Worm (Caenorhabditis elegans) whole organism, L4 larva: Measurements from ENCODE around the gene C35B1.5.

Source experiments
- F44E2.7 ChIP-seq: fragments of 200-800 bp; sonication (Bioruptor generic); IDR thresholded peaks from 2 replicates; pipeline ENCODE4 v2.1.2; 2022; ENCODE audit warnings: missing genetic modification characterization, missing compliant biosample characterization
- R02D3.7 ChIP-seq: fragments of 150-350 bp; sonication (generic microtip); optimal IDR thresholded peaks from 3 replicates; lab custom pipeline; 2014; ENCODE audit warnings: missing biosample characterization, missing genetic modification characterization
- T20F7.1 ChIP-seq: fragments of 200-800 bp; sonication (Bioruptor generic); optimal IDR thresholded peaks from 2 replicates; lab custom pipeline; 2018; ENCODE audit warnings: mild to moderate bottlenecking, missing genetic modification characterization, missing compliant biosample characterization
- T26A8.4 ChIP-seq: fragments of 200-800 bp; sonication (Bioruptor generic); IDR thresholded peaks from 2 replicates; pipeline ENCODE4 v1.3.6; 2022; ENCODE audit warnings: missing genetic modification characterization, missing compliant biosample characterization
- Y48G9A.11 ChIP-seq: fragments of 200-800 bp; sonication (Bioruptor generic); IDR thresholded peaks from 2 replicates; pipeline ENCODE4 v1.3.6; 2022; ENCODE audit warnings: missing genetic modification reagents, missing genetic modification characterization, missing compliant biosample characterization
- Y5F2A.4 ChIP-seq: fragments of 200-800 bp; sonication (Bioruptor generic); optimal IDR thresholded peaks from 2 replicates; lab custom pipeline; 2018; ENCODE audit warnings: mild to moderate bottlenecking, missing genetic modification characterization, missing compliant biosample characterization
- aha-1 ChIP-seq: fragments of 150-350 bp; peaks from one replicate; lab custom pipeline; 2014; ENCODE audit warnings: missing biosample characterization, missing genetic modification characterization
- ceh-62 ChIP-seq: sonication (generic microtip); optimal IDR thresholded peaks from 2 replicates; lab custom pipeline; 2017; ENCODE audit warnings: missing biosample characterization, missing genetic modification characterization
- ceh-82 ChIP-seq: sonication (generic microtip); optimal IDR thresholded peaks from 2 replicates; lab custom pipeline; 2017; ENCODE audit warnings: missing biosample characterization, missing genetic modification characterization
- ces-1 ChIP-seq: fragments of 150-350 bp; sonication (generic microtip); optimal IDR thresholded peaks from 4 replicates; lab custom pipeline; 2014; ENCODE audit warnings: missing biosample characterization, missing genetic modification reagents, missing genetic modification characterization
- cey-2 ChIP-seq: sonication (generic microtip); optimal IDR thresholded peaks from 3 replicates; lab custom pipeline; 2017; ENCODE audit warnings: missing genetic modification characterization, mild to moderate bottlenecking, missing compliant biosample characterization, antibody characterized with exemption, borderline replicate concordance; ENCODE audit not compliant: insufficient read depth
- ctbp-1 ChIP-seq: fragments of 200-800 bp; sonication (Bioruptor generic); IDR thresholded peaks from 2 replicates; pipeline ENCODE4 v1.3.6; 2022; ENCODE audit warnings: missing genetic modification reagents, missing genetic modification characterization, missing compliant biosample characterization
- daf-12 ChIP-seq: fragments of 150-350 bp; optimal IDR thresholded peaks from 2 replicates; lab custom pipeline; 2014; ENCODE audit warnings: missing biosample characterization, missing genetic modification reagents, missing genetic modification characterization
- daf-16 ChIP-seq, 3 experiments: sonication (generic microtip); optimal IDR thresholded peaks; 2 replicates each; lab custom pipeline; 2016 to 2017; ENCODE audit warnings: missing genetic modification characterization in 3 of 3, missing genetic modification reagents in 3 of 3, mild to moderate bottlenecking in 2 of 3, missing compliant biosample characterization in 2 of 3, missing biosample characterization in 1 of 3, moderate library complexity in 1 of 3
- dmd-6 ChIP-seq: fragments of 200-800 bp; sonication (Bioruptor generic); IDR thresholded peaks from 2 replicates; pipeline ENCODE4 v1.3.6; 2022; ENCODE audit warnings: missing genetic modification reagents, missing genetic modification characterization, missing compliant biosample characterization
- dmd-8 ChIP-seq: fragments of 200-800 bp; sonication (Bioruptor generic); IDR thresholded peaks from 2 replicates; pipeline ENCODE4 v1.3.6; 2022; ENCODE audit warnings: missing genetic modification characterization, missing compliant biosample characterization
- dve-1 ChIP-seq: sonication (generic microtip); optimal IDR thresholded peaks from 2 replicates; lab custom pipeline; 2017; ENCODE audit warnings: antibody characterized with exemption, mild to moderate bottlenecking, missing genetic modification characterization, missing compliant biosample characterization; ENCODE audit not compliant: insufficient read depth
- egl-27 ChIP-seq: sonication (generic microtip); optimal IDR thresholded peaks from 3 replicates; lab custom pipeline; 2017; ENCODE audit warnings: missing biosample characterization, missing genetic modification reagents, missing genetic modification characterization
- egl-43 ChIP-seq: fragments of 200-800 bp; sonication (Bioruptor generic); IDR thresholded peaks from 2 replicates; pipeline ENCODE4 v1.3.6; 2022; ENCODE audit warnings: missing genetic modification reagents, missing genetic modification characterization, missing compliant biosample characterization
- hif-1 ChIP-seq, 2 experiments: sonication (generic microtip); optimal IDR thresholded peaks; 2 replicates each; lab custom pipeline; 2016 to 2017; ENCODE audit warnings: missing compliant biosample characterization in 2 of 2, missing genetic modification characterization in 2 of 2, missing genetic modification reagents in 2 of 2, missing genotype in 2 of 2, mild to moderate bottlenecking in 1 of 2
- hlh-11 ChIP-seq: fragments of 200-800 bp; sonication (Bioruptor generic); optimal IDR thresholded peaks from 2 replicates; lab custom pipeline; 2018; ENCODE audit warnings: mild to moderate bottlenecking, missing genetic modification characterization, missing compliant biosample characterization
- hlh-30 ChIP-seq: sonication (generic microtip); optimal IDR thresholded peaks from 2 replicates; lab custom pipeline; 2017; ENCODE audit warnings: antibody characterized with exemption, mild to moderate bottlenecking, missing genetic modification characterization, missing compliant biosample characterization; ENCODE audit not compliant: insufficient read depth
- hmg-1.1 ChIP-seq: fragments of 200-800 bp; sonication (Bioruptor generic); IDR thresholded peaks from 2 replicates; pipeline ENCODE4 v1.3.6; 2022; ENCODE audit warnings: missing genetic modification reagents, missing genetic modification characterization, missing compliant biosample characterization
- jun-1 ChIP-seq: fragments of 150-350 bp; optimal IDR thresholded peaks from 2 replicates; lab custom pipeline; 2014; ENCODE audit warnings: missing biosample characterization, missing genetic modification reagents, missing genetic modification characterization
- lin-13 ChIP-seq: fragments of 150-350 bp; optimal IDR thresholded peaks from 2 replicates; lab custom pipeline; 2014; ENCODE audit warnings: missing biosample characterization, missing genetic modification reagents, missing genetic modification characterization
- lin-15B ChIP-seq: fragments of 150-350 bp; sonication (generic microtip); optimal IDR thresholded peaks from 3 replicates; lab custom pipeline; 2014; ENCODE audit warnings: missing biosample characterization, missing genetic modification characterization
- lin-38 ChIP-seq: fragments of 200-800 bp; sonication (Bioruptor generic); IDR thresholded peaks from 2 replicates; pipeline ENCODE4 v1.3.6; 2022; ENCODE audit warnings: missing genetic modification reagents, missing genetic modification characterization, missing compliant biosample characterization
- lir-3 ChIP-seq: sonication (generic microtip); optimal IDR thresholded peaks from 2 replicates; lab custom pipeline; 2016; ENCODE audit warnings: mild to moderate bottlenecking, missing genetic modification characterization, missing compliant biosample characterization
- madf-5 ChIP-seq, 2 experiments: fragments of 200-800 bp; sonication (Bioruptor generic); IDR thresholded peaks; 2 replicates each; pipeline ENCODE4 v1.3.6; 2022; ENCODE audit warnings: missing compliant biosample characterization in 2 of 2, missing genetic modification characterization in 2 of 2
- mxl-3 ChIP-seq: fragments of 200-800 bp; sonication (Bioruptor generic); optimal IDR thresholded peaks from 2 replicates; lab custom pipeline; 2018; ENCODE audit warnings: mild to moderate bottlenecking, missing genetic modification characterization, missing compliant biosample characterization
- nhr-237 ChIP-seq: sonication (generic microtip); optimal IDR thresholded peaks from 2 replicates; lab custom pipeline; 2017; ENCODE audit warnings: missing biosample characterization, missing genetic modification characterization
- nhr-28 ChIP-seq: fragments of 150-350 bp; optimal IDR thresholded peaks from 2 replicates; lab custom pipeline; 2014; ENCODE audit warnings: missing biosample characterization, missing genetic modification characterization
- nhr-41 ChIP-seq: fragments of 200-800 bp; sonication (Bioruptor generic); IDR thresholded peaks from 2 replicates; pipeline ENCODE4 v1.3.6; 2022; ENCODE audit warnings: missing genetic modification reagents, missing genetic modification characterization, missing compliant biosample characterization
- nhr-76 ChIP-seq: fragments of 150-350 bp; optimal IDR thresholded peaks from 2 replicates; lab custom pipeline; 2014; ENCODE audit warnings: missing biosample characterization, missing genetic modification characterization
- php-3 ChIP-seq: fragments of 200-800 bp; sonication (Bioruptor generic); IDR thresholded peaks from 2 replicates; pipeline ENCODE4 v1.3.6; 2022; ENCODE audit warnings: missing genetic modification reagents, missing genetic modification characterization, missing compliant biosample characterization
- pqm-1 ChIP-seq: sonication (generic microtip); optimal IDR thresholded peaks from 2 replicates; lab custom pipeline; 2017; ENCODE audit warnings: missing biosample characterization, missing genetic modification characterization
- rbr-2 ChIP-seq: sonication (generic microtip); optimal IDR thresholded peaks from 2 replicates; lab custom pipeline; 2016; ENCODE audit warnings: missing genotype, missing genetic modification characterization, missing compliant biosample characterization
- set-16 ChIP-seq: fragments of 200-800 bp; sonication (Bioruptor generic); IDR thresholded peaks from 2 replicates; pipeline ENCODE4 v1.3.6; 2022; ENCODE audit warnings: missing genetic modification reagents, missing genetic modification characterization, missing compliant biosample characterization
- skn-1 ChIP-seq: fragments of 150-350 bp; optimal IDR thresholded peaks from 2 replicates; lab custom pipeline; 2014; ENCODE audit warnings: missing biosample characterization, missing genetic modification characterization
- spr-3 ChIP-seq: fragments of 200-800 bp; sonication (Bioruptor generic); optimal IDR thresholded peaks from 2 replicates; lab custom pipeline; 2018; ENCODE audit warnings: mild to moderate bottlenecking, missing genetic modification characterization, missing compliant biosample characterization
- tra-1 ChIP-seq: fragments of 200-800 bp; sonication (Bioruptor generic); IDR thresholded peaks from 2 replicates; pipeline ENCODE4 v1.3.6; 2022; ENCODE audit warnings: missing genetic modification reagents, missing genetic modification characterization, missing compliant biosample characterization
- unc-130 ChIP-seq: sonication (generic microtip); optimal IDR thresholded peaks from 2 replicates; lab custom pipeline; 2016; ENCODE audit warnings: missing genetic modification reagents, missing genetic modification characterization, missing compliant biosample characterization
- unc-39 ChIP-seq: sonication (generic microtip); optimal IDR thresholded peaks from 2 replicates; lab custom pipeline; 2017; ENCODE audit warnings: missing biosample characterization, missing genetic modification characterization
- unc-62 ChIP-seq, 3 experiments: fragments of 150-350 bp in 1 of 3; sonication (generic microtip); optimal IDR thresholded peaks in 2 of 3; peaks in 1 of 3; 1 replicate in 1 of 3; 2 replicates in 2 of 3; lab custom pipeline; 2014 to 2017; ENCODE audit warnings: missing biosample characterization in 3 of 3, missing genetic modification characterization in 3 of 3, missing genetic modification reagents in 3 of 3, missing genotype in 1 of 3
- vab-7 ChIP-seq: fragments of 200-800 bp; sonication (Bioruptor generic); IDR thresholded peaks from 2 replicates; pipeline ENCODE4 v1.3.6; 2022; ENCODE audit warnings: missing genetic modification reagents, missing genetic modification characterization, missing compliant biosample characterization

Gene C35B1.5

ce11 chrIV:4084109-4084508 is at the start of gene C35B1.5:
Gene C35B1.5, minus strand, starts transcription at chrIV:4084209.
- TF ChIP-seq ceh-82 (tag; lab: Kevin White, UChicago) (no peak), ceh-62 (no peak), ces-1 (GFP tag; lab: Kevin White, UChicago) (no peak)

ce11 chrIV:4125657-4126056 is 41.6 kb upstream of the C35B1.5 start, which contains the start of gene F49F1.7:
Gene F49F1.7, minus strand, starts transcription at chrIV:4125757.
- TF ChIP-seq dmd-6 (GFP tag; lab: Robert Waterston, UW): peak; percentile 30; the same call in 1 of the 2 replicates

- TF ChIP-seq aha-1 (tag; lab: Kevin White, UChicago) (no peak), php-3 (GFP tag; lab: Robert Waterston, UW) (no peak), ceh-62 (no peak), unc-130 (no peak), lin-13 (GFP tag; lab: Kevin White, UChicago) (no peak), vab-7 (GFP tag; lab: Robert Waterston, UW) (no peak), nhr-237 (tag; lab: Kevin White, UChicago) (no peak), unc-39 (tag; lab: Kevin White, UChicago) (no peak), daf-16 (GFP tag; optimal IDR thresholded peaks at IDR 0.05; lab: Kevin White, UChicago) (no peak), daf-16 (tag; optimal IDR thresholded peaks at IDR 0.05; lab: Kevin White, UChicago) (peak; percentile 42), F44E2.7 (GFP tag; lab: Robert Waterston, UW) (no peak), tra-1 (GFP tag; lab: Robert Waterston, UW) (no peak), egl-27 (no peak), madf-5 (GFP tag; IDR thresholded peaks at IDR 0.05; lab: Robert Waterston, UW) (no peak), lir-3 (tag; lab: Kevin White, UChicago) (no peak), dmd-6 (GFP tag; lab: Robert Waterston, UW) (peak; percentile 59), daf-12 (no peak), dmd-8 (GFP tag; lab: Robert Waterston, UW) (no peak), jun-1 (no peak), R02D3.7 (tag; lab: Kevin White, UChicago) (no peak), unc-62 (GFP tag; optimal IDR thresholded peaks at IDR 0.05 in 1 of 2; lab: Kevin White, UChicago) (peak in 1 of 2 experiments; percentile 8), unc-62 (tag; optimal IDR thresholded peaks at IDR 0.05; lab: Kevin White, UChicago) (no peak), cey-2 (tag; lab: Kevin White, UChicago) (no peak), Y5F2A.4 (GFP tag; lab: Kevin White, UChicago) (no peak), dve-1 (tag; lab: Kevin White, UChicago) (no peak)
Observed at ce11 chrIV:4123083-4123482, 39.1 kb upstream of the C35B1.5 start, which contains the start of gene mul-1. Gene mul-1, minus strand, starts transcription at chrIV:4123166.

ce11 chrIV:4121055-4121454 is 37.0 kb upstream of the C35B1.5 start:
- TF ChIP-seq R02D3.7 (tag; lab: Kevin White, UChicago) (no peak), Y48G9A.11 (no peak), F44E2.7 (GFP tag; lab: Robert Waterston, UW) (no peak), mxl-3 (no peak), dmd-8 (GFP tag; lab: Robert Waterston, UW) (no peak), hlh-11 (tag; lab: Kevin White, UChicago) (peak; percentile 28), pqm-1 (peak; percentile 43), dmd-6 (GFP tag; lab: Robert Waterston, UW) (peak; percentile 23; the same call in 1 of the 2 replicates), ctbp-1 (no peak), hif-1 (tag; optimal IDR thresholded peaks at IDR 0.05; lab: Kevin White, UChicago) (no peak), nhr-76 (tag; lab: Kevin White, UChicago) (no peak), set-16 (no peak), hmg-1.1 (no peak), rbr-2 (no peak), lin-15B (tag; lab: Kevin White, UChicago) (no peak), egl-43 (GFP tag; lab: Robert Waterston, UW) (no peak), cey-2 (tag; lab: Kevin White, UChicago) (no peak), lin-38 (GFP tag; lab: Robert Waterston, UW) (no peak), T26A8.4 (no peak), skn-1 (no peak), spr-3 (GFP tag; lab: Kevin White, UChicago) (no peak), nhr-28 (tag; lab: Kevin White, UChicago) (no peak), nhr-41 (GFP tag; lab: Robert Waterston, UW) (no peak), aha-1 (tag; lab: Kevin White, UChicago) (no peak), T20F7.1 (no peak), hlh-30 (tag; lab: Kevin White, UChicago) (no peak)
